Fruit fly (Drosophila melanogaster): ENCODE results near the gene Pex12.

DNA sequence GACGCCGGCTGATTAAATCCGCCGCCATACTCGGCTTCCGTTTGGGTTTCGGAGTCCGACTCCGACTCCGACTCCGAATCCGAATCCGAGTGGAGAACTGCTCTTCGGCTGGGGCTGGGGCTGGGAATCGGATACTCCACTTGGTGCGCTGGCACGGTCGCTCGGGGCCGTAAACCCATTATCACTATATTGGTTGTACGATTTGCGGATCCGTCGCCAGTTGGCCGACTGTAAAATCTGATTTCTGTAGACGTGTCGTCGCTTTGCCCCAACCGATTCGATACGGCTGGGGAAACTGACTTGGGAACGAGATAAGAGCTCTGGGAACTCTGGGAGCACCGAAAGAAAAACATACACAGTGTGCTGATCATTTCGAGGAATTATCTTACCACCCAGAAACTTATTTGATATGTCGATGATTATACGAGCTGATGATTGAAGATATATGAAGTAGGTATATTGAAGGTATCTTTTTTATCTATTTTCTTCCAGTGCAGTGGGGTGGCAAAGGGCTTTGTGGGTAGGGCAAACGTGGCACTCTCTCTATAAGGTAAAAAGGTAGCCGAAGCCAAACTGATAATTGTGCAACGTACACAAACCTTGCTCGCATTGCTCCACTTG, 42.2 kb downstream of the Pex12 start:
- 0 out of 2 replicates have a peak, but pooled peaks have one; percentile 23 for TF ChIP-seq CG6272 (GFP tag; IDR thresholded peaks at IDR 0.05)
- TF ChIP-seq CG11085 (GFP tag; IDR thresholded peaks at IDR 0.05): no peak
